Fruit fly (Drosophila melanogaster) whole organism, embryonic: ENCODE data around the gene nSMase.

Experiments used
- CG1024 ChIP-seq: fragments of 200-800 bp; sonication (Bioruptor generic); IDR thresholded peaks from 2 replicates; pipeline ENCODE4 v1.3.6; 2022; ENCODE audit warnings: missing biosample characterization, missing genetic modification characterization
- CG10462 ChIP-seq: fragments of 200-800 bp; sonication (Bioruptor generic); optimal IDR thresholded peaks from 2 replicates; lab custom pipeline; 2016; ENCODE audit warnings: missing biosample characterization, missing genetic modification characterization
- CG11456 ChIP-seq: fragments of 200-800 bp; sonication (Bioruptor generic); IDR thresholded peaks from 3 replicates; pipeline ENCODE4 v1.3.6; 2022; ENCODE audit warnings: missing biosample characterization, missing genetic modification characterization
- CG11696 ChIP-seq: fragments of 200-800 bp; sonication (Bioruptor generic); IDR thresholded peaks from 2 replicates; pipeline ENCODE4 v1.3.6; 2022; ENCODE audit warnings: missing biosample characterization, missing genetic modification characterization
- CG13287 ChIP-seq: fragments of 200-800 bp; sonication (Bioruptor generic); IDR thresholded peaks from 2 replicates; pipeline ENCODE4 v1.3.6; 2022; ENCODE audit warnings: missing biosample characterization, missing genetic modification characterization; ENCODE audit not compliant: partially characterized antibody
- CG13775 ChIP-seq: fragments of 200-800 bp; sonication (Bioruptor generic); optimal IDR thresholded peaks from 3 replicates; lab custom pipeline; 2017; ENCODE audit warnings: missing biosample characterization, mild to moderate bottlenecking, missing genetic modification characterization
- CG14014 ChIP-seq: fragments of 200-800 bp; sonication (Bioruptor generic); IDR thresholded peaks from 2 replicates; pipeline ENCODE4 v1.3.6; 2022; ENCODE audit warnings: missing biosample characterization, missing genetic modification characterization
- CG14050 ChIP-seq: fragments of 200-800 bp; sonication (Bioruptor generic); IDR thresholded peaks from 3 replicates; pipeline ENCODE4 v1.3.6; 2022; ENCODE audit warnings: missing biosample characterization, missing genetic modification characterization
- CG17359 ChIP-seq: fragments of 200-800 bp; sonication (Bioruptor generic); optimal IDR thresholded peaks from 3 replicates; lab custom pipeline; 2018; ENCODE audit warnings: missing biosample characterization, mild to moderate bottlenecking, missing genetic modification characterization, moderate library complexity
- CG18619 ChIP-seq: fragments of 200-800 bp; sonication (Bioruptor generic); optimal IDR thresholded peaks from 3 replicates; lab custom pipeline; 2017; ENCODE audit warnings: missing biosample characterization, mild to moderate bottlenecking, missing genetic modification characterization
- CG2199 ChIP-seq: fragments of 200-800 bp; sonication (Bioruptor generic); IDR thresholded peaks from 3 replicates; pipeline ENCODE4 v1.3.6; 2022; ENCODE audit warnings: missing biosample characterization, missing genetic modification characterization
- CG2202 ChIP-seq: fragments of 200-800 bp; sonication (Bioruptor generic); optimal IDR thresholded peaks from 2 replicates; lab custom pipeline; 2018; ENCODE audit warnings: missing biosample characterization, mild to moderate bottlenecking, missing genetic modification characterization
- CG2712 ChIP-seq: fragments of 200-800 bp; optimal IDR thresholded peaks from 3 replicates; lab custom pipeline; 2019; ENCODE audit warnings: missing biosample characterization, mild to moderate bottlenecking, missing genetic modification characterization, moderate library complexity
- CG4854 ChIP-seq: fragments of 200-800 bp; sonication (Bioruptor generic); optimal IDR thresholded peaks from 2 replicates; lab custom pipeline; 2016; ENCODE audit warnings: missing biosample characterization, missing genetic modification characterization, inconsistent platforms
- CG5180 ChIP-seq: fragments of 200-800 bp; sonication (Bioruptor generic); optimal IDR thresholded peaks from 3 replicates; lab custom pipeline; 2017; ENCODE audit warnings: missing biosample characterization, missing genetic modification characterization, mild to moderate bottlenecking, moderate library complexity, missing genetic modification reagents
- CG6254 ChIP-seq: fragments of 200-800 bp; sonication (Bioruptor generic); optimal IDR thresholded peaks from 3 replicates; lab custom pipeline; 2017; ENCODE audit warnings: mild to moderate bottlenecking, missing biosample characterization, missing genetic modification reagents, missing genetic modification characterization
- CG6683 ChIP-seq: fragments of 200-800 bp; sonication (Bioruptor generic); optimal IDR thresholded peaks from 2 replicates; lab custom pipeline; 2017; ENCODE audit warnings: missing biosample characterization, mild to moderate bottlenecking, missing genetic modification characterization, missing genetic modification reagents
- CG7556 ChIP-seq: fragments of 200-800 bp; sonication (Bioruptor generic); optimal IDR thresholded peaks from 2 replicates; lab custom pipeline; 2017; ENCODE audit warnings: missing biosample characterization, mild to moderate bottlenecking, missing genetic modification characterization
- CG8290 ChIP-seq, 3 experiments: fragments of 200-800 bp; sonication (Bioruptor generic); optimal IDR thresholded peaks; 2 replicates each; lab custom pipeline; 2016 to 2019; ENCODE audit warnings: missing biosample characterization in 3 of 3, missing genetic modification characterization in 3 of 3, mild to moderate bottlenecking in 2 of 3, moderate library complexity in 1 of 3
- CrebB ChIP-seq: fragments of 200-800 bp; sonication (Bioruptor generic); optimal IDR thresholded peaks from 3 replicates; lab custom pipeline; 2018; ENCODE audit warnings: missing biosample characterization, mild to moderate bottlenecking, missing genetic modification characterization
- ERR ChIP-seq: fragments of 200-800 bp; sonication (Bioruptor generic); optimal IDR thresholded peaks from 2 replicates; lab custom pipeline; 2016; ENCODE audit warnings: missing biosample characterization, missing genetic modification characterization
- Ets97D ChIP-seq: fragments of 200-800 bp; sonication (Bioruptor generic); optimal IDR thresholded peaks from 3 replicates; lab custom pipeline; 2016; ENCODE audit warnings: missing biosample characterization, missing genetic modification characterization
- HmgZ ChIP-seq: fragments of 200-800 bp; sonication (Bioruptor generic); optimal IDR thresholded peaks from 2 replicates; lab custom pipeline; 2018; ENCODE audit warnings: missing biosample characterization, mild to moderate bottlenecking, missing genetic modification characterization
- Lim3 ChIP-seq: fragments of 200-800 bp; sonication (Bioruptor generic); IDR thresholded peaks from 2 replicates; pipeline ENCODE4 v1.3.6; 2022; ENCODE audit warnings: missing biosample characterization, missing genetic modification characterization
- Lpt ChIP-seq: fragments of >200 bp; optimal IDR thresholded peaks from 2 replicates; lab custom pipeline; 2018; ENCODE audit warnings: missing biosample characterization, missing genetic modification characterization
- MESR4 ChIP-seq: fragments of 200-800 bp; sonication (Bioruptor generic); optimal IDR thresholded peaks from 2 replicates; lab custom pipeline; 2018; ENCODE audit warnings: missing biosample characterization, mild to moderate bottlenecking, missing genetic modification characterization, moderate library complexity
- Rx ChIP-seq: fragments of 200-800 bp; sonication (Bioruptor generic); IDR thresholded peaks from 2 replicates; pipeline ENCODE4 v1.3.6; 2022; ENCODE audit warnings: missing biosample characterization, missing genetic modification characterization
- Taf1 ChIP-seq: fragments of 200-800 bp; sonication (Bioruptor generic); IDR thresholded peaks from 2 replicates; pipeline ENCODE4 v1.3.6; 2022; ENCODE audit warnings: missing biosample characterization, missing genetic modification characterization
- Xrp1 ChIP-seq: fragments of 200-800 bp; sonication (Bioruptor generic); IDR thresholded peaks from 2 replicates; pipeline ENCODE4 v1.3.6; 2022; ENCODE audit warnings: missing biosample characterization, missing genetic modification characterization
- ase ChIP-seq: fragments of 200-800 bp; sonication (Bioruptor generic); IDR thresholded peaks from 3 replicates; pipeline ENCODE4 v1.3.6; 2022; ENCODE audit warnings: missing biosample characterization, missing genetic modification characterization
- ash1 ChIP-seq: fragments of 200-800 bp; sonication (Bioruptor generic); optimal IDR thresholded peaks from 2 replicates; lab custom pipeline; 2018; ENCODE audit warnings: missing biosample characterization, mild to moderate bottlenecking, missing genetic modification characterization
- az2 ChIP-seq: fragments of 200-800 bp; sonication (Bioruptor generic); optimal IDR thresholded peaks from 3 replicates; lab custom pipeline; 2016; ENCODE audit warnings: missing biosample characterization, missing genetic modification characterization
- chm ChIP-seq: fragments of 200-800 bp; sonication (Bioruptor generic); IDR thresholded peaks from 2 replicates; pipeline ENCODE4 v1.3.6; 2022; ENCODE audit warnings: missing biosample characterization, missing genetic modification characterization
- ems ChIP-seq: fragments of 200-800 bp; sonication (Bioruptor generic); optimal IDR thresholded peaks from 3 replicates; lab custom pipeline; 2016; ENCODE audit warnings: missing biosample characterization, missing genetic modification characterization
- esg ChIP-seq: fragments of 200-800 bp; sonication (Bioruptor generic); conservative IDR thresholded peaks from 2 replicates; pipeline ENCODE4 v1.3.6; 2022; ENCODE audit warnings: missing biosample characterization, missing genetic modification characterization
- hth ChIP-seq: fragments of >200 bp; optimal IDR thresholded peaks from 2 replicates; lab custom pipeline; 2017; ENCODE audit warnings: inconsistent platforms
- lov ChIP-seq, 2 experiments: fragments of 200-800 bp in 1 of 2; fragments of >200 bp in 1 of 2; sonication (Bioruptor generic) in 1 of 2; IDR thresholded peaks in 1 of 2; optimal IDR thresholded peaks in 1 of 2; 2 replicates in 1 of 2; 3 replicates in 1 of 2; pipeline versions ENCODE4 v1.3.6 to Lab custom; 2017 to 2022; ENCODE audit warnings: missing biosample characterization in 1 of 2, missing genetic modification characterization in 1 of 2
- mam ChIP-seq: fragments of 200-800 bp; sonication (Bioruptor generic); optimal IDR thresholded peaks from 3 replicates; lab custom pipeline; 2016; ENCODE audit warnings: missing biosample characterization, missing genetic modification characterization
- otp ChIP-seq: fragments of 200-800 bp; sonication (Bioruptor generic); IDR thresholded peaks from 3 replicates; pipeline ENCODE4, ENCODE4 v1.3.6; 2022; ENCODE audit warnings: missing biosample characterization, missing genetic modification characterization
- pnt ChIP-seq: fragments of 200-800 bp; sonication (Bioruptor generic); optimal IDR thresholded peaks from 3 replicates; lab custom pipeline; 2016; ENCODE audit warnings: missing biosample characterization, missing genetic modification characterization
- slou ChIP-seq: fragments of 200-800 bp; sonication (Bioruptor generic); optimal IDR thresholded peaks from 3 replicates; lab custom pipeline; 2016; ENCODE audit warnings: missing biosample characterization, missing genetic modification characterization
- sna ChIP-seq: fragments of 200-800 bp; sonication (Bioruptor generic); IDR thresholded peaks from 2 replicates; pipeline ENCODE4 v1.3.6; 2022; ENCODE audit warnings: missing biosample characterization, missing genetic modification characterization; ENCODE audit not compliant: partially characterized antibody
- tna ChIP-seq: fragments of 200-800 bp; sonication (Bioruptor generic); IDR thresholded peaks from 2 replicates; pipeline ENCODE4 v1.3.6; 2022; ENCODE audit warnings: missing biosample characterization, missing genetic modification characterization; ENCODE audit not compliant: partially characterized antibody
- ttk ChIP-seq: fragments of 200-800 bp; sonication (Bioruptor generic); IDR thresholded peaks from 2 replicates; pipeline ENCODE4 v2.1.2; 2022; ENCODE audit warnings: missing biosample characterization, missing genetic modification characterization
- twi ChIP-seq: fragments of 200-800 bp; optimal IDR thresholded peaks from 2 replicates; lab custom pipeline; 2019; ENCODE audit warnings: missing biosample characterization, mild to moderate bottlenecking, missing genetic modification characterization, moderate library complexity
- unc-4 ChIP-seq: fragments of 200-800 bp; sonication (Bioruptor generic); IDR thresholded peaks from 2 replicates; pipeline ENCODE4 v1.3.6; 2022; ENCODE audit warnings: missing biosample characterization, missing genetic modification characterization; ENCODE audit not compliant: partially characterized antibody
- usp ChIP-seq: fragments of >200 bp; optimal IDR thresholded peaks from 2 replicates; lab custom pipeline; 2017; ENCODE audit warnings: missing biosample characterization, missing genetic modification characterization
- vnd ChIP-seq: fragments of 200-800 bp; sonication (Bioruptor generic); IDR thresholded peaks from 3 replicates; pipeline ENCODE4 v1.3.6; 2022; ENCODE audit warnings: missing biosample characterization, missing genetic modification characterization; ENCODE audit not compliant: partially characterized antibody
- wdn ChIP-seq: fragments of 200-800 bp; sonication (Bioruptor generic); IDR thresholded peaks from 2 replicates; pipeline ENCODE4 v1.3.6; 2022; ENCODE audit warnings: missing biosample characterization, missing genetic modification characterization
- zfh1 ChIP-seq: fragments of 200-800 bp; sonication (Bioruptor generic); IDR thresholded peaks from 3 replicates; pipeline ENCODE4 v1.3.6; 2022; ENCODE audit warnings: missing biosample characterization, missing genetic modification characterization

Gene nSMase

dm6 chr3L:3239033-3239752 is 20.2 kb downstream of the nSMase start, which contains the start of gene CG17746 (continued):
- TF ChIP-seq chm (GFP tag; lab: Robert Waterston, UW) (no peak), CG14050 (GFP tag; lab: Robert Waterston, UW) (no peak), CG17359 (tag; lab: Kevin White, UChicago) (peak; percentile 21), sna (GFP tag; lab: Robert Waterston, UW) (no peak; the same call in 1 of the 2 replicates), az2 (GFP tag; lab: Kevin White, UChicago) (no peak), CG11696 (GFP tag; lab: Robert Waterston, UW) (no peak), Xrp1 (peak; percentile 31; the same call in 1 of the 2 replicates), Lim3 (no peak), ems (GFP tag; lab: Kevin White, UChicago) (peak; percentile 48), unc-4 (GFP tag; lab: Robert Waterston, UW) (peak; percentile 41; the same call in 1 of the 2 replicates), CG2199 (GFP tag; lab: Robert Waterston, UW) (no peak), CG8290 (GFP tag; optimal IDR thresholded peaks at IDR 0.05; lab: Kevin White, UChicago) (peak; percentile 46), CG8290 (tag; optimal IDR thresholded peaks at IDR 0.05; lab: Kevin White, UChicago) (no peak), CG2202 (tag; lab: Kevin White, UChicago) (no peak), CG1024 (no peak), zfh1 (GFP tag; lab: Robert Waterston, UW) (no peak), lov (optimal IDR thresholded peaks at IDR 0.05; lab: Kevin White, UChicago) (no peak), lov (GFP tag; IDR thresholded peaks at IDR 0.05; lab: Robert Waterston, UW) (no peak), wdn (0 out of 2 replicates have a peak, but pooled peaks have one; percentile 5), CG6254 (GFP tag; lab: Kevin White, UChicago) (no peak), Rx (GFP tag; lab: Robert Waterston, UW) (no peak), CG13287 (GFP tag; lab: Robert Waterston, UW) (peak; percentile 72), CG13775 (GFP tag; lab: Kevin White, UChicago) (peak; percentile 6), mam (GFP tag; lab: Kevin White, UChicago) (peak; percentile 76), HmgZ (tag; lab: Kevin White, UChicago) (peak; percentile 81), CG6683 (GFP tag; lab: Kevin White, UChicago) (no peak), CG11456 (GFP tag; lab: Robert Waterston, UW) (no peak), ash1 (GFP tag; lab: Kevin White, UChicago) (no peak), Ets97D (GFP tag; lab: Kevin White, UChicago) (peak; percentile 90), hth (lab: Kevin White, UChicago) (no peak), CG10462 (GFP tag; lab: Kevin White, UChicago) (no peak), pnt (GFP tag; lab: Kevin White, UChicago) (peak; percentile 2), ase (no peak), CG14014 (GFP tag; lab: Robert Waterston, UW) (no peak), CrebB (tag; lab: Kevin White, UChicago) (peak; percentile 15), CG4854 (GFP tag; lab: Kevin White, UChicago) (peak; percentile 42), Taf1 (GFP tag; lab: Robert Waterston, UW) (no peak), CG2712 (tag; lab: Kevin White, UChicago) (peak; percentile 56), esg (GFP tag; lab: Robert Waterston, UW) (no peak), ttk (no peak), otp (no peak), usp (no peak), twi (no peak), CG5180 (GFP tag; lab: Kevin White, UChicago) (no peak), ERR (peak; percentile 50), tna (GFP tag; lab: Robert Waterston, UW) (no peak), vnd (GFP tag; lab: Robert Waterston, UW) (no peak), slou (GFP tag; lab: Kevin White, UChicago) (no peak), Lpt (GFP tag; lab: Kevin White, UChicago) (no peak), MESR4 (peak; percentile 74), CG7556 (no peak), CG18619 (GFP tag; lab: Kevin White, UChicago) (no peak)
